Worm (Caenorhabditis elegans) whole organism, L4/young adult: ENCODE results near the gene mrpl-42.

Experiments
- dao-5 ChIP-seq: sonication (generic microtip); optimal IDR thresholded peaks from 2 replicates; lab custom pipeline; 2016; ENCODE audit warnings: missing genotype, missing genetic modification characterization, moderate library complexity, missing compliant biosample characterization
- him-1 ChIP-seq: sonication (generic microtip); optimal IDR thresholded peaks from 2 replicates; lab custom pipeline; 2016; ENCODE audit warnings: missing genotype, missing genetic modification reagents, missing genetic modification characterization, missing compliant biosample characterization

DNA sequence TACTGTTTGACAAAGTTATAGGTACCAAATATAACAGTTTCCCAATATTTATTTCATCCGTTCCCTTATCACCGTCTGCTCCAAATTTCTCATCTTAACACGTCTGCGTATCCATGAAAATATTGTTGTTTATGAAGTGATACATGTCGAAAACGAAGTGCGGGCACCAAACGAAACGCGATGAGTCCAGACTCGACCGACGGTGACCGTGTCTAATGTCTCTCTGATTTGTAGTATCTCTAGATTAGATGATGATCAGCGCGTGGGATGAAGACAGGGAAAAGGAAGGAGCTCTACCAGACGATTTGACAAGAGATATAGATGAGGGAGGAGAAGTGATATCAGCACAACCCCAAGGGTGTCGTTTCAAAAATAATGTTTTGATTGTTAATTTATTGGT is 14.1 kb downstream of the mrpl-42 start:
- TF ChIP-seq him-1 (tag; lab: Kevin White, UChicago), result no peak
- TF ChIP-seq dao-5 (tag; lab: Kevin White, UChicago), result no peak
